Fruit fly (Drosophila melanogaster): ENCODE measurements around the gene mei-38.

dm6 chrX:1517618-1518017, 40.8 kb downstream of the mei-38 start:
- TF ChIP-seq tx (GFP tag; optimal IDR thresholded peaks at IDR 0.05), result peak; percentile 2
- no peak for TF ChIP-seq CG31365 (tag; optimal IDR thresholded peaks at IDR 0.05)
- TF ChIP-seq CG4730 (GFP tag; IDR thresholded peaks at IDR 0.05), result no peak
- no peak for TF ChIP-seq ttk (GFP tag; IDR thresholded peaks at IDR 0.05)
- peak; percentile 28 for TF ChIP-seq dmrt99B (tag; optimal IDR thresholded peaks at IDR 0.05)
- no peak for TF ChIP-seq NC2α (GFP tag; optimal IDR thresholded peaks at IDR 0.05)
- TF ChIP-seq nerfin-2 (GFP tag; IDR thresholded peaks at IDR 0.05; ENCODE audit: partially characterized antibody), result peak; percentile 81
- no peak for TF ChIP-seq HLH54F (GFP tag; optimal IDR thresholded peaks at IDR 0.05)
- TF ChIP-seq CG10959 (GFP tag; IDR thresholded peaks at IDR 0.05), result no peak
- peak in 1 of 3 experiments; percentile 27 for TF ChIP-seq lola (GFP tag; optimal IDR thresholded peaks at IDR 0.05)
- no peak for TF ChIP-seq Awh (GFP tag; IDR thresholded peaks at IDR 0.05)
- no peak for TF ChIP-seq CG31388 (GFP tag; optimal IDR thresholded peaks at IDR 0.05)
- TF ChIP-seq CG2129 (GFP tag; IDR thresholded peaks at IDR 0.05; ENCODE audit: partially characterized antibody), result peak; percentile 88
